Fruit fly (Drosophila melanogaster): ENCODE results near the gene Qtzl.

DNA sequence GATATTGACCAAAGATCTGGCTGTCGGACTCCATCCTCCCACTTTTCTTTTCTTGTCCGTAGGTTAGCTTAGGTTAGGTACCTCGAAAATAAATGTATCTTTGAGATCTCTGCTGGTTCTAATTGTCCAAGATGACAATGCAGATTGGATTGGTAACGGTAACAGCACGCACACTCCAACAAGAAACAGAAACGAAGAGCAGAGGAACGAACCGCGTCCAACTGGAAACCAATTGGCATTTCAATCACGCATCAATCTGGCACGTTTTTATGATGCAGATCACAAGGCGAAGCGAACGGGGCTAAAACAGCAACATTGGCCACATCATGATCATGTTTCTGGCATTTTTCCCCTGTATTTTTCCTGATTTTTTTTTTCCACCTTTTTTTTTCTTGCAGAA is 39.7 kb upstream of the Qtzl start:
- TF ChIP-seq Lpt (GFP tag; optimal IDR thresholded peaks at IDR 0.05) (no peak), Eip78C (GFP tag) (no peak), svp (GFP tag) (no peak), CG10631 (GFP tag; optimal IDR thresholded peaks at IDR 0.05) (no peak), Hr38 (GFP tag; optimal IDR thresholded peaks at IDR 0.05) (no peak), Hr4 (GFP tag; optimal IDR thresholded peaks at IDR 0.05) (no peak), CG31627 (GFP tag; optimal IDR thresholded peaks at IDR 0.05) (no peak), CG34406 (GFP tag; optimal IDR thresholded peaks at IDR 0.05) (no peak), Ets96B (tag; optimal IDR thresholded peaks at IDR 0.05) (no peak), Hr39 (GFP tag; optimal IDR thresholded peaks at IDR 0.05) (no peak), CG15336 (GFP tag; IDR thresholded peaks at IDR 0.05) (no peak), Gug (GFP tag; IDR thresholded peaks at IDR 0.05) (no peak), Sox102F (GFP tag; optimal IDR thresholded peaks at IDR 0.05) (no peak), Blimp-1 (GFP tag; optimal IDR thresholded peaks at IDR 0.05) (no peak)
